Fruit fly (Drosophila melanogaster) whole organism, embryonic: ENCODE measurements around the gene CG12951.

ENCODE experiments used
- Ada2b ChIP-seq: fragments of 200-800 bp; sonication (Bioruptor generic); IDR thresholded peaks from 2 replicates; pipeline ENCODE4 v1.3.6; 2022; ENCODE audit warnings: missing biosample characterization, missing genetic modification characterization
- Bgb ChIP-seq: fragments of 200-800 bp; sonication (Bioruptor generic); IDR thresholded peaks from 2 replicates; pipeline ENCODE4 v1.3.6; 2022; ENCODE audit warnings: missing biosample characterization, missing genetic modification characterization; ENCODE audit not compliant: partially characterized antibody
- Bteb2 ChIP-seq: fragments of 200-800 bp; sonication (Bioruptor generic); optimal IDR thresholded peaks from 2 replicates; lab custom pipeline; 2016; ENCODE audit warnings: missing biosample characterization, missing genetic modification characterization
- CG11398 ChIP-seq: fragments of 200-800 bp; sonication (Bioruptor generic); optimal IDR thresholded peaks from 2 replicates; lab custom pipeline; 2016; ENCODE audit warnings: missing biosample characterization, missing genetic modification characterization
- CG11504 ChIP-seq: fragments of 200-800 bp; sonication (Bioruptor generic); optimal IDR thresholded peaks from 3 replicates; lab custom pipeline; 2019; ENCODE audit warnings: missing biosample characterization, mild to moderate bottlenecking, missing genetic modification characterization, moderate library complexity
- CG12155 ChIP-seq: fragments of 200-800 bp; sonication (Bioruptor generic); optimal IDR thresholded peaks from 3 replicates; lab custom pipeline; 2016; ENCODE audit warnings: missing biosample characterization, missing genetic modification characterization
- CG13287 ChIP-seq: fragments of 200-800 bp; sonication (Bioruptor generic); IDR thresholded peaks from 2 replicates; pipeline ENCODE4 v1.3.6; 2022; ENCODE audit warnings: missing biosample characterization, missing genetic modification characterization; ENCODE audit not compliant: partially characterized antibody
- CG13424 ChIP-seq: fragments of 200-800 bp; sonication (Bioruptor generic); optimal IDR thresholded peaks from 2 replicates; lab custom pipeline; 2019; ENCODE audit warnings: missing biosample characterization, mild to moderate bottlenecking, missing genetic modification characterization, moderate library complexity
- CG14860 ChIP-seq: fragments of 200-800 bp; sonication (Bioruptor generic); IDR thresholded peaks from 3 replicates; pipeline ENCODE4 v1.3.6; 2022; ENCODE audit warnings: missing biosample characterization, missing genetic modification characterization; ENCODE audit not compliant: partially characterized antibody
- CG2875 ChIP-seq: fragments of 200-800 bp; sonication (Bioruptor generic); optimal IDR thresholded peaks from 2 replicates; lab custom pipeline; 2017; ENCODE audit warnings: missing biosample characterization, mild to moderate bottlenecking, missing genetic modification characterization, missing genetic modification reagents
- CG30403 ChIP-seq: fragments of 200-800 bp; sonication (Bioruptor generic); optimal IDR thresholded peaks from 3 replicates; lab custom pipeline; 2016; ENCODE audit warnings: missing biosample characterization, missing genetic modification characterization
- CG31224 ChIP-seq: fragments of 200-800 bp; sonication (Bioruptor generic); IDR thresholded peaks from 2 replicates; pipeline ENCODE4 v1.3.6; 2022; ENCODE audit warnings: missing biosample characterization, missing genetic modification characterization
- CG33213 ChIP-seq: fragments of 200-800 bp; sonication (Bioruptor generic); optimal IDR thresholded peaks from 3 replicates; lab custom pipeline; 2016; ENCODE audit warnings: missing biosample characterization, missing genetic modification characterization
- CG6272 ChIP-seq: fragments of 200-800 bp; sonication (Bioruptor generic); IDR thresholded peaks from 2 replicates; pipeline ENCODE4 v1.3.6; 2022; ENCODE audit warnings: missing biosample characterization, missing genetic modification characterization
- CG8388 ChIP-seq: fragments of 200-800 bp; sonication (Bioruptor generic); optimal IDR thresholded peaks from 2 replicates; lab custom pipeline; 2019; ENCODE audit warnings: missing biosample characterization, mild to moderate bottlenecking, missing genetic modification characterization, moderate library complexity
- CG9876 ChIP-seq: fragments of 200-800 bp; sonication (Bioruptor generic); optimal IDR thresholded peaks from 2 replicates; lab custom pipeline; 2016; ENCODE audit warnings: missing biosample characterization, missing genetic modification characterization
- Dp ChIP-seq: fragments of 200-800 bp; sonication (Bioruptor generic); optimal IDR thresholded peaks from 2 replicates; lab custom pipeline; 2018; ENCODE audit warnings: missing biosample characterization, mild to moderate bottlenecking, missing genetic modification characterization, moderate library complexity
- E2f2 ChIP-seq: fragments of 200-800 bp; sonication (Bioruptor generic); IDR thresholded peaks from 2 replicates; pipeline ENCODE4 v1.3.6; 2022; ENCODE audit warnings: missing biosample characterization, missing genetic modification characterization
- Ets65A ChIP-seq: fragments of 200-800 bp; sonication (Bioruptor generic); peaks from one replicate; lab custom pipeline; 2016; ENCODE audit warnings: missing biosample characterization, missing genetic modification characterization
- H15 ChIP-seq: fragments of 200-800 bp; sonication (Bioruptor generic); IDR thresholded peaks from 3 replicates; pipeline ENCODE4 v1.3.6; 2022; ENCODE audit warnings: missing biosample characterization, missing genetic modification characterization
- Hr78 ChIP-seq, 2 experiments: fragments of 200-800 bp in 1 of 2; fragments of >200 bp in 1 of 2; sonication (Bioruptor generic) in 1 of 2; optimal IDR thresholded peaks; 2 replicates each; lab custom pipeline; 2017 to 2019; ENCODE audit warnings: missing biosample characterization in 2 of 2, missing genetic modification characterization in 2 of 2, mild to moderate bottlenecking in 1 of 2, moderate library complexity in 1 of 2
- MESR4 ChIP-seq: fragments of 200-800 bp; sonication (Bioruptor generic); optimal IDR thresholded peaks from 2 replicates; lab custom pipeline; 2018; ENCODE audit warnings: missing biosample characterization, mild to moderate bottlenecking, missing genetic modification characterization, moderate library complexity
- Pdp1 ChIP-seq, 2 experiments: fragments of 200-800 bp; sonication (Bioruptor generic); optimal IDR thresholded peaks; 3 replicates each; lab custom pipeline; 2016; ENCODE audit warnings: missing biosample characterization in 2 of 2, missing genetic modification characterization in 2 of 2, mild to moderate bottlenecking in 1 of 2, moderate library complexity in 1 of 2
- Poxn ChIP-seq: fragments of 200-800 bp; sonication (Bioruptor generic); IDR thresholded peaks from 2 replicates; pipeline ENCODE4 v1.3.6; 2022; ENCODE audit warnings: missing biosample characterization, missing genetic modification characterization
- Ssrp ChIP-seq: fragments of 200-800 bp; sonication (Bioruptor generic); optimal IDR thresholded peaks from 2 replicates; lab custom pipeline; 2018; ENCODE audit warnings: missing biosample characterization, mild to moderate bottlenecking, missing genetic modification characterization, moderate library complexity
- Stat92E ChIP-seq, 3 experiments: fragments of >200 bp in 2 of 3; fragments of 200-800 bp in 1 of 3; sonication (Bioruptor generic) in 1 of 3; optimal IDR thresholded peaks; 2 replicates each; lab custom pipeline; 2017 to 2019; ENCODE audit warnings: missing biosample characterization in 3 of 3, missing genetic modification characterization in 3 of 3, mild to moderate bottlenecking in 1 of 3, moderate library complexity in 1 of 3
- TFAM ChIP-seq: fragments of 200-800 bp; sonication (Bioruptor generic); optimal IDR thresholded peaks from 2 replicates; lab custom pipeline; 2017; ENCODE audit warnings: missing biosample characterization, missing genetic modification characterization, inconsistent platforms
- Usf ChIP-seq: fragments of 200-800 bp; sonication (Bioruptor generic); optimal IDR thresholded peaks from 2 replicates; lab custom pipeline; 2017; ENCODE audit warnings: missing genotype, missing biosample characterization, missing genetic modification characterization
- ash1 ChIP-seq: fragments of 200-800 bp; sonication (Bioruptor generic); optimal IDR thresholded peaks from 2 replicates; lab custom pipeline; 2018; ENCODE audit warnings: missing biosample characterization, mild to moderate bottlenecking, missing genetic modification characterization
- bcd ChIP-seq: fragments of 200-800 bp; sonication (Bioruptor generic); optimal IDR thresholded peaks from 2 replicates; lab custom pipeline; 2017; ENCODE audit warnings: missing biosample characterization, mild to moderate bottlenecking, missing genetic modification characterization
- bigmax ChIP-seq: fragments of 200-800 bp; sonication (Bioruptor generic); optimal IDR thresholded peaks from 2 replicates; lab custom pipeline; 2018; ENCODE audit warnings: missing biosample characterization, mild to moderate bottlenecking, missing genetic modification characterization
- bsh ChIP-seq, 2 experiments: fragments of 200-800 bp; sonication (Bioruptor generic); optimal IDR thresholded peaks; 2 replicates each; lab custom pipeline; 2017 to 2018; ENCODE audit warnings: mild to moderate bottlenecking in 2 of 2, missing biosample characterization in 2 of 2, missing genetic modification characterization in 2 of 2, moderate library complexity in 1 of 2
- crc ChIP-seq: fragments of 200-800 bp; sonication (Bioruptor generic); optimal IDR thresholded peaks from 2 replicates; lab custom pipeline; 2016; ENCODE audit warnings: missing biosample characterization, missing genetic modification characterization
- eyg ChIP-seq: fragments of 200-800 bp; sonication (Bioruptor generic); optimal IDR thresholded peaks from 3 replicates; lab custom pipeline; 2016; ENCODE audit warnings: missing biosample characterization, missing genetic modification characterization
- hbn ChIP-seq: fragments of 200-800 bp; sonication (Bioruptor generic); IDR thresholded peaks from 2 replicates; pipeline ENCODE4 v1.3.6; 2022; ENCODE audit warnings: missing biosample characterization, missing genetic modification characterization; ENCODE audit not compliant: partially characterized antibody
- jing ChIP-seq: fragments of 200-800 bp; sonication (Bioruptor generic); optimal IDR thresholded peaks from 2 replicates; lab custom pipeline; 2018; ENCODE audit warnings: missing biosample characterization, mild to moderate bottlenecking, missing genetic modification characterization
- kay ChIP-seq: fragments of 200-800 bp; sonication (Bioruptor generic); optimal IDR thresholded peaks from 2 replicates; lab custom pipeline; 2016; ENCODE audit warnings: missing biosample characterization, missing genetic modification characterization
- kni ChIP-seq: fragments of 200-800 bp; sonication (Bioruptor generic); optimal IDR thresholded peaks from 3 replicates; lab custom pipeline; 2017; ENCODE audit warnings: mild to moderate bottlenecking, missing biosample characterization, missing genetic modification reagents, missing genetic modification characterization
- maf-S ChIP-seq: fragments of 200-800 bp; sonication (Bioruptor generic); optimal IDR thresholded peaks from 2 replicates; lab custom pipeline; 2016; ENCODE audit warnings: missing biosample characterization, missing genetic modification characterization
- mam ChIP-seq: fragments of 200-800 bp; sonication (Bioruptor generic); optimal IDR thresholded peaks from 3 replicates; lab custom pipeline; 2016; ENCODE audit warnings: missing biosample characterization, missing genetic modification characterization
- nom ChIP-seq: fragments of 200-800 bp; sonication (Bioruptor generic); optimal IDR thresholded peaks from 2 replicates; lab custom pipeline; 2017; ENCODE audit warnings: missing biosample characterization, missing genetic modification characterization, mild to moderate bottlenecking, moderate library complexity, missing genetic modification reagents
- org-1 ChIP-seq: fragments of 200-800 bp; sonication (Bioruptor generic); optimal IDR thresholded peaks from 2 replicates; lab custom pipeline; 2017; ENCODE audit warnings: missing biosample characterization, missing genetic modification characterization
- pzg ChIP-seq: fragments of 200-800 bp; sonication (Bioruptor generic); optimal IDR thresholded peaks from 3 replicates; lab custom pipeline; 2018; ENCODE audit warnings: missing biosample characterization, mild to moderate bottlenecking, missing genetic modification characterization, moderate library complexity
- repo ChIP-seq: fragments of 200-800 bp; sonication (Bioruptor generic); optimal IDR thresholded peaks from 2 replicates; lab custom pipeline; 2016; ENCODE audit warnings: missing biosample characterization, missing genetic modification characterization
- slp2 ChIP-seq: fragments of 200-800 bp; sonication (Bioruptor generic); optimal IDR thresholded peaks from 2 replicates; lab custom pipeline; 2016; ENCODE audit warnings: missing biosample characterization, missing genetic modification characterization
- twi ChIP-seq: fragments of 200-800 bp; optimal IDR thresholded peaks from 2 replicates; lab custom pipeline; 2019; ENCODE audit warnings: missing biosample characterization, mild to moderate bottlenecking, missing genetic modification characterization, moderate library complexity
- unc-4 ChIP-seq: fragments of 200-800 bp; sonication (Bioruptor generic); IDR thresholded peaks from 2 replicates; pipeline ENCODE4 v1.3.6; 2022; ENCODE audit warnings: missing biosample characterization, missing genetic modification characterization; ENCODE audit not compliant: partially characterized antibody
- wdn ChIP-seq: fragments of 200-800 bp; sonication (Bioruptor generic); IDR thresholded peaks from 2 replicates; pipeline ENCODE4 v1.3.6; 2022; ENCODE audit warnings: missing biosample characterization, missing genetic modification characterization

Gene CG12951

DNA sequence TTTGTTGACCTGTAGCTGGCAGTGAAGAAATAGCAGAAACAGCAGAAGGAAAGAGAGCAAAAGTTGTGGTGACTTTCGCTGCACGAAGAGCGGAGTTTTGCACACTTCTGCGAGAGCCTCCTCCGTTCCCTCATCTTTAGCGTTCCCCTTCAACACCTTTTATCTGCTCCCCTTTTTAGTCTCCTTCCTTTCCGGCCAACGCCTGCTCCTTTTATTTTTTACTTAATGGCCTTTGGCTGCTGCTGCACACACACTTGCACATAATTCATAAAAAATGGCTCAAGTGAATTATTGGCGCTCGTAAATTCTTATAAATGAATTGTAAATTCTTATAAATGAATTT is 18.2 kb upstream of the CG12951 start:
- TF ChIP-seq H15 (no peak), E2f2 (0 out of 2 replicates have a peak, but pooled peaks have one; percentile 3), nom (GFP tag; lab: Kevin White, UChicago) (peak; percentile 18), twi (tag; lab: Kevin White, UChicago) (no peak)

DNA sequence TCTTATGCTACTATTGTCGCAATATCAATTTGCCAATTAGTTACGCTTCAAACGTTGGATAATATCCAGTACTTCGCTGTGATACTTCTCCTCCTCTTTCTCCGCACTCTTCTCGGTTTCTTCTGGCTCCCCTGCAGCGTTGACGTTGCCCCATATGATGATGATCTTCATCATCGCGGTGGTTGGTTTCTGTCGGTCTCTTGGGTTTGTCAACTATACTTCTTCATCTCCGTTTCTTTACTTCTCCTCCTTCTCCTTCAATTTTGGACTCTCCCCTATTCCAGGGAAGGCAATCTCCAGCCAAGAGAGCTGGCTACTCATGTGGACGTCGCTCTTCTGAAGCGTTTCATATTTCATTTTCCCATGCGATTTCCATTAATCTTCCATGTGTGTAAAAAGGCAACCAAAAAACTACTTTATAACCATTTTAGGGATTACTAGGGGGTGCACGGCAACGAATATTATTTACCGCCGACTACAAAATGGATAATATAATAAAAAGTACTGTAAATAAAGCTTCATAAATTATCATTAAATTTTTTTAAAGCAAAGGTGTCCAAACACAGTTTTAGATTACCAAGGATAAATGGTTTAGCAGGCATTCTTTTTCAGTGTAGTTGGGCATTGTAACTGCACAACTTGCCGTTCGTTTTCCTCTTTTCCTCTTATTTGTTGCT is 17.7 kb upstream of the CG12951 start:
- TF ChIP-seq CG8388 (no peak), Hr78 (GFP tag; optimal IDR thresholded peaks at IDR 0.05; lab: Kevin White, UChicago) (no peak), CG12155 (GFP tag; lab: Kevin White, UChicago) (no peak), Pdp1 (GFP tag; optimal IDR thresholded peaks at IDR 0.05; lab: Kevin White, UChicago) (no peak), CG11398 (GFP tag; lab: Kevin White, UChicago) (no peak), CG13424 (tag; lab: Kevin White, UChicago) (no peak), crc (GFP tag; lab: Kevin White, UChicago) (no peak), mam (no peak), Ada2b (no peak), CG30403 (GFP tag; lab: Kevin White, UChicago) (peak; percentile 19), Ets65A (peak; percentile 66), MESR4 (GFP tag; lab: Kevin White, UChicago) (no peak), Usf (GFP tag; lab: Kevin White, UChicago) (no peak), jing (no peak), Bgb (GFP tag; lab: Robert Waterston, UW) (no peak), org-1 (GFP tag; lab: Kevin White, UChicago) (no peak), bsh (GFP tag; optimal IDR thresholded peaks at IDR 0.05; lab: Kevin White, UChicago) (peak; percentile 31 to 77), CG2875 (GFP tag; lab: Kevin White, UChicago) (no peak), CG14860 (no peak), CG31224 (no peak), ash1 (GFP tag; lab: Kevin White, UChicago) (no peak), Stat92E (GFP tag; optimal IDR thresholded peaks at IDR 0.05; lab: Kevin White, UChicago) (no peak), kay (GFP tag; lab: Kevin White, UChicago) (no peak), wdn (GFP tag; lab: Robert Waterston, UW) (no peak), CG11504 (tag; lab: Kevin White, UChicago) (peak; percentile 6), Poxn (no peak), bcd (GFP tag; lab: Kevin White, UChicago) (no peak), CG33213 (no peak), CG13287 (GFP tag; lab: Robert Waterston, UW) (no peak), Bteb2 (GFP tag; lab: Kevin White, UChicago) (no peak), maf-S (no peak), pzg (GFP tag; lab: Kevin White, UChicago) (no peak), TFAM (GFP tag; lab: Kevin White, UChicago) (no peak), slp2 (GFP tag; lab: Kevin White, UChicago) (no peak), CG9876 (GFP tag; lab: Kevin White, UChicago) (no peak), kni (GFP tag; lab: Kevin White, UChicago) (no peak), hbn (GFP tag; lab: Robert Waterston, UW) (no peak), CG6272 (GFP tag; lab: Robert Waterston, UW) (no peak), Dp (no peak), repo (GFP tag; lab: Kevin White, UChicago) (no peak), unc-4 (no peak), bigmax (GFP tag; lab: Kevin White, UChicago) (no peak), Ssrp (tag; lab: Kevin White, UChicago) (peak; percentile 16), eyg (GFP tag; lab: Kevin White, UChicago) (no peak)
